Worm (Caenorhabditis elegans) whole organism, L4/young adult: ENCODE data around the gene T28A8.2.

Source experiments
- W03F9.2 ChIP-seq: fragments of 150-350 bp; optimal IDR thresholded peaks from 2 replicates; lab custom pipeline; 2014; ENCODE audit warnings: missing biosample characterization, missing genetic modification characterization
- dao-5 ChIP-seq: sonication (generic microtip); optimal IDR thresholded peaks from 2 replicates; lab custom pipeline; 2016; ENCODE audit warnings: missing genotype, missing genetic modification characterization, moderate library complexity, missing compliant biosample characterization
- him-1 ChIP-seq: sonication (generic microtip); optimal IDR thresholded peaks from 2 replicates; lab custom pipeline; 2016; ENCODE audit warnings: missing genotype, missing genetic modification reagents, missing genetic modification characterization, missing compliant biosample characterization

Gene T28A8.2

ce11 chrIII:13471504-13471903, 24.0 kb downstream of the T28A8.2 start, which contains the start of gene pssy-2:
Gene pssy-2, plus strand, starts transcription at chrIII:13471804.
- TF ChIP-seq him-1 (tag; lab: Kevin White, UChicago) (no peak), W03F9.2 (tag; lab: Kevin White, UChicago) (no peak), dao-5 (no peak)

- TF ChIP-seq him-1 (tag; lab: Kevin White, UChicago) (peak; percentile 6), dao-5 (no peak), W03F9.2 (tag; lab: Kevin White, UChicago) (peak; percentile 87)
Measured at ce11 chrIII:13465918-13466592, 29.4 kb downstream of the T28A8.2 start, which contains the start of gene cdk-5. Gene cdk-5, minus strand, starts transcription at chrIII:13466342.

- TF ChIP-seq dao-5: peak; percentile 75
- peak; percentile 41 for TF ChIP-seq him-1 (tag; lab: Kevin White, UChicago)
- TF ChIP-seq W03F9.2 (tag; lab: Kevin White, UChicago): peak; percentile 40
Measured at ce11 chrIII:13464493-13465362, 30.7 kb downstream of the T28A8.2 start, which contains the start of gene kel-3. Gene kel-3, plus strand, starts transcription at chrIII:13464820.

- TF ChIP-seq him-1 (tag; lab: Kevin White, UChicago) (peak; percentile 38), W03F9.2 (tag; lab: Kevin White, UChicago) (peak; percentile 88), dao-5 (no peak)
Measured at ce11 chrIII:13462965-13463783, 32.3 kb downstream of the T28A8.2 start, which contains the start of gene ant-1.1. Gene ant-1.1, plus strand, starts transcription at chrIII:13463163.

ce11 chrIII:13462138-13462634, 33.3 kb downstream of the T28A8.2 start, which contains the start of the genes abcf-2 and T27E9.2:
Gene abcf-2, minus strand, starts transcription at chrIII:13462238.
Gene T27E9.2, minus strand, starts transcription at chrIII:13462584.
- TF ChIP-seq him-1 (tag; lab: Kevin White, UChicago) (no peak), dao-5 (no peak), W03F9.2 (tag; lab: Kevin White, UChicago) (no peak)

- TF ChIP-seq dao-5: no peak
- no peak for TF ChIP-seq him-1 (tag; lab: Kevin White, UChicago)
- TF ChIP-seq W03F9.2 (tag; lab: Kevin White, UChicago): no peak
Measured at ce11 chrIII:13461535-13461934, 33.9 kb downstream of the T28A8.2 start.

- no peak for TF ChIP-seq dao-5
- TF ChIP-seq W03F9.2 (tag; lab: Kevin White, UChicago): no peak
- no peak for TF ChIP-seq him-1 (tag; lab: Kevin White, UChicago)
Measured at ce11 chrIII:13458978-13459596, 36.4 kb downstream of the T28A8.2 start, which contains the start of gene tag-164. Gene tag-164, plus strand, starts transcription at chrIII:13459546.

- no peak for TF ChIP-seq dao-5
- no peak for TF ChIP-seq him-1 (tag; lab: Kevin White, UChicago)
- no peak for TF ChIP-seq W03F9.2 (tag; lab: Kevin White, UChicago)
Measured at ce11 chrIII:13457305-13457704, 38.2 kb downstream of the T28A8.2 start.

- TF ChIP-seq him-1 (tag; lab: Kevin White, UChicago) (no peak), dao-5 (no peak), W03F9.2 (tag; lab: Kevin White, UChicago) (no peak)
Measured at ce11 chrIII:13455816-13456215, 39.7 kb downstream of the T28A8.2 start.

ce11 chrIII:13455207-13455606, 40.3 kb downstream of the T28A8.2 start, which contains the start of gene cua-1:
Gene cua-1, minus strand, starts transcription at chrIII:13455307.
- no peak for TF ChIP-seq dao-5
- TF ChIP-seq W03F9.2 (tag; lab: Kevin White, UChicago): no peak
- no peak for TF ChIP-seq him-1 (tag; lab: Kevin White, UChicago)

ce11 chrIII:13452824-13453223, 42.6 kb downstream of the T28A8.2 start:
- TF ChIP-seq dao-5 (no peak), him-1 (tag; lab: Kevin White, UChicago) (no peak), W03F9.2 (tag; lab: Kevin White, UChicago) (no peak)
